Fruit fly (Drosophila melanogaster) whole organism: ENCODE data around the gene Muc68D.

Source experiments
- CG8478 ChIP-seq: fragments of >200 bp; optimal IDR thresholded peaks from 2 replicates; lab custom pipeline; 2018; ENCODE audit warnings: inconsistent platforms
- Dll ChIP-seq: fragments of >200 bp; optimal IDR thresholded peaks from 2 replicates; lab custom pipeline; 2017
- EcR ChIP-seq, 2 experiments: fragments of >200 bp; optimal IDR thresholded peaks; 2 replicates each; lab custom pipeline; 2017; ENCODE audit warnings: missing biosample characterization in 2 of 2, missing genetic modification characterization in 2 of 2, missing genetic modification reagents in 2 of 2
- pan ChIP-seq: fragments of >200 bp; optimal IDR thresholded peaks from 2 replicates; lab custom pipeline; 2017
- psq ChIP-seq: fragments of >200 bp; optimal IDR thresholded peaks from 2 replicates; lab custom pipeline; 2017
- usp ChIP-seq: fragments of >200 bp; optimal IDR thresholded peaks from 2 replicates; lab custom pipeline; 2017; ENCODE audit warnings: missing biosample characterization, missing genetic modification characterization, mixed read lengths

Muc68D gene

DNA sequence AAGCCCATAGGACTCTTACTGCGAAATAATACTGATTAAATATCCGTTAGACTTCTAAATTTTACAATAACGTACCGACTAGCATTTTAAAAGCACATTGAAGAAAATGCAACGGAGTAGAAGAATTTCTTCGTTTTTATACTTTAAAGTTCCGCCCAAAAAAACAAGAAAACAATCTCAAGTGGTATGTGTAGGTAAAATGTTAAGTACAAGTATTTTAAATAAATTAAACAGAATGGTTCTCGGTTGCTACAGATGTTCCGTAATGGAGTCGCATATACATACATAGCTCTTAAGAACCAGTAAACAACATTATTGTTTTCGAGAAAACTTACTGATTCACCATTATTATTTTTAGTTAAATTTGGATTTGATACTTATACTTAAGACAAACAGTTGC is at the start of gene Muc68D:
Gene Muc68D (minus strand): TSS at position 101 of the 400 bp plus-strand sequence.
- TF ChIP-seq EcR (GFP tag; optimal IDR thresholded peaks at IDR 0.05; lab: Kevin White, UChicago) (no peak), psq (lab: Kevin White, UChicago) (no peak), usp (GFP tag; lab: Kevin White, UChicago) (no peak), pan (lab: Kevin White, UChicago) (no peak), CG8478 (no peak)

DNA sequence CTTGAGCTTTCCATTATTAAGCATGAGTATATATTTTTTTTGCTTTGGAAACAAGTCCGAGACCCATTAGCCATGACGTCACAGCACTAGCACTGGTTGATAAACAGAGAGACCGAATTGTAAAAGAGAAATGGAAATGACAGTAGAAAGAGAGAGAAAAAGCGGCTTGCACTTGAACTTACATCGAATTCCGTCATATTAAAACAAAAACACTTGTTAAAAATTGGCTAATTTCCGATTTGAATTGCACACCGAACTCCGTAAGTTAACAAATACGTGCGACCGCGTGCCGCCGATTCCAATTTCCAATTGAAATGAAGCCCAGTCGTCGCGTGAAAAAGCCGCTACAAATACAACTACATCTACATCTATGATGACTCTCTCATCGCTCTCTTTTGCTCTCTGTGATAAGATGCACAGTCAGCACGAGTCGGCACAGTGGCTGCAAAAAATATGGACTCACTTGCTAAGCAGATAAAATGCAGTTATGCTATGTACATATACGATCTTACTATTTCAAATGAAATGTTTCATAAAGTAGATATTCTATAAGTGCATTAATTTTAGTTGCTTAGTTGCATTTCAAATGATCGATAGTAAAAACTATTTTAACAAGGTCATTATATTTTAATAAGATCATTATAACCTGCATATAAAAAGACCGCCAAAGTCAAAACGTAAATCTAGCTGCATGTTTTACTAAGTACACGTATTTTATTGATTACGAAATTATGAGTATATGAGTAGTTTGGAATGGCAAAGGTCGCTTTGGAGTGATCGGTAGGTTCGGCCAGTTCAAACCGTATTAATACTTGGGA is 47.9 kb upstream of the Muc68D start:
- TF ChIP-seq pan (lab: Kevin White, UChicago) (no peak), Dll (lab: Kevin White, UChicago) (peak; percentile 41), psq (lab: Kevin White, UChicago) (no peak), usp (GFP tag; lab: Kevin White, UChicago) (no peak), CG8478 (no peak)

DNA sequence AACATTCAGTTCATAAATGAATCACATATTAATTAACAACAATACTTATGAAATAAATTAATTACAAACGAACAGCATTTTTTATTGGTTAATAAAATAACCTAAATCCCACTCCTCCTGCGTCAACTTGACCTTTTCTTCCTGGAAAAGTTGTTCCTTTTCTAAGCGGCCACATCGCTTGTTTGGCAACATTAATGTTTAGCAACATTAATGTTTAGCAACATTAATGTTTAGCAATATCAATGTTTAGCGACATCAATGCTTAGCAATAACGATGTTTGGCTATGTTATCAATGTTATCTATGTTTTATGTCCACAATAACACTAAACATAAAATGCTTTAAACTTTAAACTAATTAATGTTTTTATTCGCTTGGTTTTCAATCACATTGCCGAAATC is 44.7 kb upstream of the Muc68D start:
- TF ChIP-seq Dll (lab: Kevin White, UChicago) (no peak), psq (lab: Kevin White, UChicago) (no peak), EcR (GFP tag; optimal IDR thresholded peaks at IDR 0.05; lab: Kevin White, UChicago) (no peak), CG8478 (no peak), pan (lab: Kevin White, UChicago) (no peak), usp (GFP tag; lab: Kevin White, UChicago) (no peak)

DNA sequence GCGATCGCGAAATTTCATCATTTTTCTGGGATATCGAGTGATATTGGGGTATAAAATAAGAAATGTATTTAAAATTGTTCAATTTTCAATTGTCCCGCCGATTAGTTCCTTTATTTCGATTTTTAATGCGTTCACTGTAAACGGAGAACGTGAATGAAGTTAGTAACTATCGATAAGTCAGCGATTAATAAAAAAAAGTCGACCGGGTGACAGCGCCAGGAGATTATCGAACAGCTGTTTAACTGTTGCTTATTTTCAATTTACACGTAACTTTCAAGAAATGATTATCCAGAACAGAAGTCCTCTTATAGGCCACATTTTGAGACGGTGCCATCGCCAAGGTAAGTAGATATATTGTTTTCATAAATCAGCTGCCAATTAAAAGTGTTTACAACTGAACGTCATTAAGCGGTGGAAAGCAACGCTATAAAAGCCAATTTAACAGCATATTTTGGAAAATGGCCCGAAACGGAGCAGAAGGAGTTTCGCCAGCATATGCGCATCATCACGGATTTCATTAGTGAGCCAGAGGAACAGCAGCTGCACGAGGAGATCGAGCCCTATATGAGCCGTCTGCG is 43.4 kb upstream of the Muc68D start, which contains the start of gene CG14130:
Gene CG14130 (plus strand): TSS at position 225 of the 578 bp plus-strand sequence.
- TF ChIP-seq CG8478 (no peak), psq (lab: Kevin White, UChicago) (no peak), EcR (GFP tag; optimal IDR thresholded peaks at IDR 0.05; lab: Kevin White, UChicago) (no peak), Dll (lab: Kevin White, UChicago) (no peak), usp (GFP tag; lab: Kevin White, UChicago) (no peak), pan (lab: Kevin White, UChicago) (no peak)

DNA sequence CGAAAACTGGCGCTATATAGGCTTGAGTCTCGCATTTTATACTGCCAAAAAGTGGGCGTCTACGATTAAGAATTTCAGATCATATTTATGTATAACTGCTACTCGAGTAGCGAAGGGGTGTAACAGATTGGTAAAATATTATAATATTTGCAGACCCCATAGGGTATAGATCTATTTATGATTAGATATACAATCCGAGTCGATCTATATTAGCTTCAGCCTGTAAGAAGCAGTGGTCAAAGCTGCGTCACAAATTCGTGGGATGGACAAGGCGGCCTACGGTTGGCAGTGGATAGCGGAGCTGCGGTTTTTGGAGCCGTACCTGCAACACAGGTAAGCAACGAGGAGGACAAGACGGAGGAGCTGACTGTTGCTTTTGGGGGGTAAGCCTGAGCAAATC is 42.7 kb upstream of the Muc68D start, which contains the start of gene Cubn2:
Gene Cubn2 (minus strand): TSS at position 101 of the 400 bp plus-strand sequence.
- TF ChIP-seq CG8478 (no peak), psq (lab: Kevin White, UChicago) (no peak), EcR (GFP tag; optimal IDR thresholded peaks at IDR 0.05; lab: Kevin White, UChicago) (no peak), Dll (lab: Kevin White, UChicago) (no peak), pan (lab: Kevin White, UChicago) (no peak), usp (GFP tag; lab: Kevin White, UChicago) (no peak)

DNA sequence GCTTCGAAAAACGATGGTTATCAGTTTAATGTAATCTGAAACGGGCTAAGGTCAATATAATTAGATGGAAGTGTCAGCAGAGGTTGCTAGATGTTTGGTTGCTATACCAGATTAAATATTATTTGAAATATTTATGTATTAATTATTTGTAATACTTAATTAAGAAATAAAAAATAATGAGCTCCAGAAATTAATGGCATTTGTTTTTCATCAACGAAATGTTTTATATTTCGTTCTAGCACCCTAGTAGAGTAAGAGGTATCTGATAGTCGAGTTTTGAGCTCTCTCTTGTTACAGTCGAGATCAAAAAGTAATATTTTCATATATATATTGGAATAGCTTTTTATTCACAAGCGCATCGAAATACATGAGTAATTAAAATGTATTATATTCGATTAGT is 29.7 kb upstream of the Muc68D start:
- TF ChIP-seq pan (lab: Kevin White, UChicago), result no peak
- no peak for TF ChIP-seq usp (GFP tag; lab: Kevin White, UChicago)
- no peak for TF ChIP-seq EcR (GFP tag; optimal IDR thresholded peaks at IDR 0.05; lab: Kevin White, UChicago)
- TF ChIP-seq psq (lab: Kevin White, UChicago), result no peak
- no peak for TF ChIP-seq Dll (lab: Kevin White, UChicago)
- TF ChIP-seq CG8478, result no peak

DNA sequence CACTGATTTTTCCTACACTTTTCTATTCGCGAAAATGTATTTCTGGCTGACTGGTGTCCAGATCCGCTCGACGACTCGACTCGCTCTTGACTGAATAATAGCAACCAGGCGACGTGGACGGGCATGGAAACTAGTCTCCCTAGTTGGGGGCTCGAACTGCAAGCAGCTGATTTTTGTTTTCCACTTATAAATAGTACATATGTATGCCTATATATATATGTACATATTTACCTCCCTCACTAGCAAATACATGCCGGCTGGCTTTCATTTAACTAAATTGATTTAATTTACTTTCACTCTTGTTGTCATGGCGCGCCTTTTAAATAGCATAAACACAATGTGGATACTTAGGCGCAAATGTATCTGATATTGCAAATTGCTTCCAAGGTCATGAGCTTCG is 28.8 kb upstream of the Muc68D start, which contains the start of gene Gcat:
Gene Gcat (minus strand): TSS at position 101 of the 400 bp plus-strand sequence.
- TF ChIP-seq CG8478 (no peak), psq (lab: Kevin White, UChicago) (no peak), usp (GFP tag; lab: Kevin White, UChicago) (no peak), pan (lab: Kevin White, UChicago) (no peak), Dll (lab: Kevin White, UChicago) (no peak), EcR (GFP tag; optimal IDR thresholded peaks at IDR 0.05; lab: Kevin White, UChicago) (no peak)

DNA sequence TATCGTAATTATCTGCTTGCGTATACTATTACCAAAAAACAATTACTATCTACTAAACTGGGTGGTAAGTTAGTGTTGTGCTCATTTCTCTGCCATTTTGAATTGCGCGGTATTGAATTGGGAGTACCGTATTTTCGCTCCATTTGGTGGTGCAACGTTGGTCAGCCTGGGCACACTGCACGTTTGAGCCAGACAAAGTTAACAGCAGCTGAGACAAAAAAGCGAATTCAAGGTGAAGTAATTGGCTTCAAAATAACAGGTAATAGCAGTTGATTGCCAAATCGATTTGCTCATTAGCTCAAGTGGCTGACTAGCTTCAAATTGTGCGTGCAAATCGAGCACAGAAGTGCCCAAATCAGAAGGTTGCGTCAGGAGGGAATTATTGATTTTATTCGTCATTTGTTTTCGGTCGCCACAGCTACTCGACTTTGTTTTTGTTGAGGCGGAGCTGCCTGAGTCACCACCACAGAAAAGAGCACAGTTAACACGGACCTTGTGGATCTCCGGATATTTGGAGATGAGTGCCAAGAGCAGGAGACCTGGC is 23.6 kb upstream of the Muc68D start, which contains the start of gene Klp68D:
Gene Klp68D (plus strand): TSS at position 175 of the 544 bp plus-strand sequence.
- TF ChIP-seq usp (GFP tag; lab: Kevin White, UChicago), result no peak
- no peak for TF ChIP-seq CG8478
- TF ChIP-seq pan (lab: Kevin White, UChicago), result no peak
- no peak for TF ChIP-seq EcR (GFP tag; optimal IDR thresholded peaks at IDR 0.05; lab: Kevin White, UChicago)
- TF ChIP-seq psq (lab: Kevin White, UChicago), result no peak
- no peak for TF ChIP-seq Dll (lab: Kevin White, UChicago)

DNA sequence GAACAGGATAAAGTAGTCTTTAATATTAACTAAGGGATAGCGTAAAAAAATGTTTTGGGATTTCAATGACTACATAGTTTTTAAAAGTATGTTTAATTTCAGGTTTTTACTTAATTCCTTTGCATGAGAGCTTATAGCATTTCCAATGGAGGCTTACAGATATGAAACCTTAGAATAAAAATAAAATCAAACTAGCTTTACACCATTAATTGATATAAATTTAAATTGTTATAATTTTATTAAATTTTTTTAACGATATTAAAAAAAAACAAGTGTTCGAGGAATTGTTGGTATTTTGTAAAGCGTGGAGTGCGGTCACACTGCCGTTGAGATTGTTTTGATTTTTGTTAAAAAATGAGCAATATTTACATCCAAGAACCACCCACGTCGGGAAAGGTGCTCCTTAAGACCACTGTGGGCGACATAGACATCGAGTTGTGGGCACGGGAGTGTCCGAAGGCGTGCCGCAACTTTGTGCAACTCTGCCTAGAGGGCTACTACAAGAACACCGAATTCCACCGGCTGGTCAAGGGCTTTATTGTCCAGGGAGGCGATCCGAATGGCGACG is 21.4 kb upstream of the Muc68D start, which contains the start of the genes twy and CG10907:
Gene twy (minus strand): TSS at position 51 of the 568 bp plus-strand sequence.
Gene CG10907 (plus strand): TSS at position 282 of the 568 bp plus-strand sequence.
- TF ChIP-seq Dll (lab: Kevin White, UChicago) (no peak), CG8478 (no peak), pan (lab: Kevin White, UChicago) (no peak), usp (GFP tag; lab: Kevin White, UChicago) (no peak), psq (lab: Kevin White, UChicago) (no peak), EcR (GFP tag; optimal IDR thresholded peaks at IDR 0.05; lab: Kevin White, UChicago) (no peak)

DNA sequence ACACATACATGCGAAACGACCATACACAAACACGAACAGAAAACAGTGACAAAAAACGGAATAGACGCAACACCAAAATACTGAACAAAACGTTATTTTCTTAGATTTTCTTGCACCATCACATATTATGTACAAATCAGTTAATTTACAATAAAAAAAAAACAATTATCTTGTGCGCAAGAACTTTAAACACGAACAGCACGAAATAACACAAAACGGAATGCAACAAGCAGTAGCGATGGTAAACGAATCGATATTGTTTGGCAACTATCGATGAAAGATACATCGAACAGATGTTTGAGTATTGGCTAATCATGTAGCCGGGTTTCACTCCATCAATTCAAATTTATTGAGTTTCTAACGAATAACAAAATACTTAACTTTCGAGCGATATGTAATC is 17.8 kb upstream of the Muc68D start, which contains the start of gene Pi3K68D:
Gene Pi3K68D (minus strand): TSS at position 241 of the 400 bp plus-strand sequence.
- TF ChIP-seq pan (lab: Kevin White, UChicago), result no peak
- TF ChIP-seq psq (lab: Kevin White, UChicago), result peak; percentile 8

DNA sequence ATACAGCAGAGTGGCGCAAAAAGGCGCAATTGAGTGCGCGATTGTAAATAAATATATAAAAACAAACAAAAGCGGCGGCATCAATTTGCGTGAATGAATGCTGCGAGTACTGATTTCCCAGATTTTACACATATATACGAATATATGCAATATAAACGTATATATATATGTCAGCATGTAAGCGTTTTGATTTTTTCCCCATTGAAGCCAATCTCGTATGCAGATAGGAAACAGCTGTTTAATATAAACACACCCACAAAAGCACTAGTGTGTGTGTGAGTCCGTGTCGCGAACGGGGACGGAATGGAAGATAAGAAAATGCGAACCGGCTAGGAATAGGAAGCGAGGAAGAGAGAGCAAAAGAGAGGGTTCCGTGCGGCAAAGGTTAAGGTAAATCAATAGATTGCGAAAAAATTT is 17.0 kb upstream of the Muc68D start:
- TF ChIP-seq EcR (GFP tag; optimal IDR thresholded peaks at IDR 0.05; lab: Kevin White, UChicago) (no peak), psq (lab: Kevin White, UChicago) (peak; percentile 16), CG8478 (no peak)
